Fruit fly (Drosophila melanogaster) whole organism, wandering third instar larva: ENCODE results near the gene ppk24.

Experiments used
- Abd-B ChIP-seq: fragments of >200 bp; optimal IDR thresholded peaks from 2 replicates; lab custom pipeline; 2017; ENCODE audit warnings: missing biosample characterization, missing genetic modification characterization
- CG32264 ChIP-seq: fragments of 200-800 bp; sonication (Bioruptor generic); optimal IDR thresholded peaks from 2 replicates; lab custom pipeline; 2016; ENCODE audit warnings: missing biosample characterization, missing genetic modification characterization
- CG9705 ChIP-seq: fragments of 200-800 bp; sonication (Bioruptor generic); optimal IDR thresholded peaks from 2 replicates; lab custom pipeline; 2018; ENCODE audit warnings: missing biosample characterization, mild to moderate bottlenecking, missing genetic modification characterization
- CrebA ChIP-seq: fragments of 200-800 bp; sonication (Bioruptor generic); optimal IDR thresholded peaks from 2 replicates; lab custom pipeline; 2016; ENCODE audit warnings: missing biosample characterization, mild to moderate bottlenecking, missing genetic modification characterization, borderline replicate concordance
- Dfd ChIP-seq: fragments of >200 bp; optimal IDR thresholded peaks from 2 replicates; lab custom pipeline; 2017; ENCODE audit warnings: missing biosample characterization, missing genetic modification characterization
- GATAd ChIP-seq: sonication (Bioruptor generic); optimal IDR thresholded peaks from 2 replicates; lab custom pipeline; 2016; ENCODE audit warnings: missing biosample characterization, missing genetic modification characterization
- HLH106 ChIP-seq: fragments of 200-800 bp; optimal IDR thresholded peaks from 3 replicates; lab custom pipeline; 2019; ENCODE audit warnings: missing biosample characterization, mild to moderate bottlenecking, missing genetic modification characterization, moderate library complexity
- Hnf4 ChIP-seq: fragments of 200-800 bp; sonication (Bioruptor generic); optimal IDR thresholded peaks from 2 replicates; lab custom pipeline; 2016; ENCODE audit warnings: missing biosample characterization, mild to moderate bottlenecking, missing genetic modification characterization
- Hr78 ChIP-seq: fragments of >200 bp; optimal IDR thresholded peaks from 2 replicates; lab custom pipeline; 2017; ENCODE audit warnings: missing biosample characterization, missing genetic modification characterization
- Hr83 ChIP-seq: fragments of 200-300 bp; sonication (Bioruptor generic); optimal IDR thresholded peaks from 2 replicates; lab custom pipeline; 2016; ENCODE audit warnings: missing biosample characterization, mild to moderate bottlenecking, missing genetic modification characterization, moderate library complexity; ENCODE audit not compliant: poor library complexity, severe bottlenecking
- Jra ChIP-seq: sonication (Bioruptor generic); optimal IDR thresholded peaks from 2 replicates; lab custom pipeline; 2016; ENCODE audit warnings: missing biosample characterization, missing genetic modification characterization
- Mio ChIP-seq: sonication (Bioruptor generic); optimal IDR thresholded peaks from 2 replicates; lab custom pipeline; 2016; ENCODE audit warnings: missing biosample characterization, missing genetic modification characterization
- Myc ChIP-seq: fragments of >200 bp; optimal IDR thresholded peaks from 2 replicates; lab custom pipeline; 2017
- OdsH ChIP-seq: fragments of 200-800 bp; sonication (Bioruptor generic); optimal IDR thresholded peaks from 2 replicates; lab custom pipeline; 2016; ENCODE audit warnings: missing biosample characterization, mild to moderate bottlenecking, missing genetic modification characterization
- Rel ChIP-seq, 2 experiments: fragments of 200-800 bp; sonication (Bioruptor generic) in 1 of 2; optimal IDR thresholded peaks; 2 replicates in 1 of 2; 3 replicates in 1 of 2; lab custom pipeline; 2016 to 2019; ENCODE audit warnings: mild to moderate bottlenecking in 2 of 2, missing biosample characterization in 2 of 2, missing genetic modification characterization in 2 of 2, moderate library complexity in 1 of 2
- Sp1 ChIP-seq: fragments of 200-800 bp; sonication (Bioruptor generic); optimal IDR thresholded peaks from 3 replicates; lab custom pipeline; 2019; ENCODE audit warnings: missing biosample characterization, mild to moderate bottlenecking, missing genetic modification characterization, moderate library complexity
- Vsx2 ChIP-seq: fragments of 200-300, 225-300 bp; sonication (Bioruptor generic); optimal IDR thresholded peaks from 2 replicates; lab custom pipeline; 2018; ENCODE audit warnings: missing biosample characterization, missing genetic modification characterization; ENCODE audit not compliant: partially characterized antibody
- br ChIP-seq: fragments of 200-800 bp; sonication (Bioruptor generic); optimal IDR thresholded peaks from 2 replicates; lab custom pipeline; 2016; ENCODE audit warnings: missing biosample characterization, missing genetic modification characterization
- brk ChIP-seq: fragments of 200-800 bp; sonication (Bioruptor generic); optimal IDR thresholded peaks from 2 replicates; lab custom pipeline; 2016; ENCODE audit warnings: missing biosample characterization, mild to moderate bottlenecking, missing genetic modification characterization
- dl ChIP-seq, 2 experiments: fragments of 175-275, 200-275 bp in 1 of 2; fragments of 200-275 bp in 1 of 2; sonication (Bioruptor generic); optimal IDR thresholded peaks; lab custom pipeline; 2018; ENCODE audit warnings: mild to moderate bottlenecking in 2 of 2, missing biosample characterization in 2 of 2, missing genetic modification characterization in 2 of 2, moderate library complexity in 2 of 2; ENCODE audit not compliant: partially characterized antibody in 2 of 2, insufficient read depth in 1 of 2
- dmrt93B ChIP-seq: fragments of 200-800 bp; sonication (Bioruptor generic); optimal IDR thresholded peaks from 2 replicates; lab custom pipeline; 2018; ENCODE audit warnings: missing biosample characterization, mild to moderate bottlenecking, missing genetic modification characterization
- dsf ChIP-seq: sonication (Bioruptor generic); optimal IDR thresholded peaks from 2 replicates; lab custom pipeline; 2016; ENCODE audit warnings: missing biosample characterization, missing genetic modification characterization, borderline replicate concordance
- ey ChIP-seq: fragments of 200-800 bp; sonication (Bioruptor generic); optimal IDR thresholded peaks from 2 replicates; lab custom pipeline; 2016; ENCODE audit warnings: missing biosample characterization, missing genetic modification characterization
- foxo ChIP-seq, 2 experiments: fragments of 200-800 bp; sonication (Bioruptor generic); optimal IDR thresholded peaks; 2 replicates in 1 of 2; 3 replicates in 1 of 2; lab custom pipeline; 2016 to 2017; ENCODE audit warnings: missing biosample characterization in 2 of 2, missing genetic modification characterization in 2 of 2
- fru ChIP-seq: fragments of 200-800 bp; sonication (Bioruptor generic); optimal IDR thresholded peaks from 3 replicates; lab custom pipeline; 2016; ENCODE audit warnings: missing biosample characterization, mild to moderate bottlenecking, missing genetic modification characterization
- h ChIP-seq: fragments of 200-800 bp; sonication (Bioruptor generic); optimal IDR thresholded peaks from 3 replicates; lab custom pipeline; 2016; ENCODE audit warnings: missing biosample characterization, mild to moderate bottlenecking, missing genetic modification characterization
- jim ChIP-seq: fragments of 175-275, 200-325 bp; sonication (Bioruptor generic); optimal IDR thresholded peaks from 2 replicates; lab custom pipeline; 2016; ENCODE audit warnings: missing biosample characterization, mild to moderate bottlenecking, missing genetic modification characterization
- lola ChIP-seq: fragments of >200 bp; optimal IDR thresholded peaks from 2 replicates; lab custom pipeline; 2017; ENCODE audit warnings: missing biosample characterization, missing genetic modification characterization
- pan ChIP-seq: fragments of >200 bp; optimal IDR thresholded peaks from 2 replicates; lab custom pipeline; 2017
- psq ChIP-seq: fragments of 200-800 bp; sonication (Bioruptor generic); optimal IDR thresholded peaks from 3 replicates; lab custom pipeline; 2017; ENCODE audit warnings: missing biosample characterization, mild to moderate bottlenecking, missing genetic modification characterization, moderate library complexity
- rgr ChIP-seq: fragments of 200-800 bp; sonication (Bioruptor generic); optimal IDR thresholded peaks from 3 replicates; lab custom pipeline; 2016; ENCODE audit warnings: missing biosample characterization, mild to moderate bottlenecking, missing genetic modification characterization
- sage ChIP-seq: fragments of 200-800 bp; sonication (Bioruptor generic); optimal IDR thresholded peaks from 2 replicates; lab custom pipeline; 2016; ENCODE audit warnings: missing biosample characterization, mild to moderate bottlenecking, missing genetic modification characterization
- sv ChIP-seq: fragments of 200-800 bp; sonication (Bioruptor generic); optimal IDR thresholded peaks from 3 replicates; lab custom pipeline; 2016; ENCODE audit warnings: missing biosample characterization, missing genetic modification characterization
- tai ChIP-seq: sonication (Bioruptor generic); optimal IDR thresholded peaks from 2 replicates; lab custom pipeline; 2016; ENCODE audit warnings: missing biosample characterization, missing genetic modification characterization
- usp ChIP-seq: fragments of >200 bp; optimal IDR thresholded peaks from 2 replicates; lab custom pipeline; 2017; ENCODE audit warnings: missing biosample characterization, missing genetic modification characterization
- woc ChIP-seq: sonication (Bioruptor generic); optimal IDR thresholded peaks from 2 replicates; lab custom pipeline; 2016; ENCODE audit warnings: missing biosample characterization, mild to moderate bottlenecking, missing genetic modification characterization

The ppk24 gene

dm6 chr3R:31222125-31222889 lies 43.2 kb upstream of the ppk24 start (continued):
- no peak for TF ChIP-seq Hr78 (GFP tag; lab: Kevin White, UChicago)

dm6 chr3R:31222890-31223569 lies 42.5 kb upstream of the ppk24 start:
- TF ChIP-seq Vsx2 (no peak), woc (GFP tag; lab: Kevin White, UChicago) (no peak), dl (GFP tag; optimal IDR thresholded peaks at IDR 0.05; lab: Kevin White, UChicago; ENCODE audit: insufficient read depth in 1 of 2, partially characterized antibody in 2 of 2) (no peak)

dm6 chr3R:31223971-31224860 lies 41.3 kb upstream of the ppk24 start:
- TF ChIP-seq Myc (no peak), sage (GFP tag; lab: Kevin White, UChicago) (peak; percentile 3), dsf (GFP tag; lab: Kevin White, UChicago) (no peak), ey (no peak), Rel (GFP tag; optimal IDR thresholded peaks at IDR 0.05; lab: Kevin White, UChicago) (no peak), Rel (tag; optimal IDR thresholded peaks at IDR 0.05; lab: Kevin White, UChicago) (peak; percentile 38), OdsH (GFP tag; lab: Kevin White, UChicago) (peak; percentile 26), fru (no peak), brk (GFP tag; lab: Kevin White, UChicago) (no peak), Jra (GFP tag; lab: Kevin White, UChicago) (peak; percentile 37), psq (GFP tag; lab: Kevin White, UChicago) (peak; percentile 4), Hr83 (no peak), foxo (GFP tag; optimal IDR thresholded peaks at IDR 0.05; lab: Kevin White, UChicago) (no peak), Sp1 (GFP tag; lab: Kevin White, UChicago) (no peak)

dm6 chr3R:31225043-31225681 lies 40.4 kb upstream of the ppk24 start:
- no peak for TF ChIP-seq Mio
- no peak for TF ChIP-seq dl (GFP tag; optimal IDR thresholded peaks at IDR 0.05; lab: Kevin White, UChicago; ENCODE audit: insufficient read depth in 1 of 2, partially characterized antibody in 2 of 2)
- TF ChIP-seq Vsx2: no peak
- no peak for TF ChIP-seq jim (GFP tag; lab: Kevin White, UChicago)
- no peak for TF ChIP-seq sv (GFP tag; lab: Kevin White, UChicago)
- TF ChIP-seq usp (GFP tag; lab: Kevin White, UChicago): no peak
- no peak for TF ChIP-seq GATAd
- TF ChIP-seq CG9705 (GFP tag; lab: Kevin White, UChicago): no peak
- TF ChIP-seq Hr83: peak; percentile 66
- peak; percentile 63 for TF ChIP-seq HLH106
- peak in 1 of 2 experiments; percentile 74 for TF ChIP-seq foxo (GFP tag; optimal IDR thresholded peaks at IDR 0.05; lab: Kevin White, UChicago)
- no peak for TF ChIP-seq tai (GFP tag; lab: Kevin White, UChicago)
- TF ChIP-seq Hnf4 (GFP tag; lab: Kevin White, UChicago): peak; percentile 46
- TF ChIP-seq Hr78 (GFP tag; lab: Kevin White, UChicago): no peak
- TF ChIP-seq OdsH (GFP tag; lab: Kevin White, UChicago): peak; percentile 26
- TF ChIP-seq dsf (GFP tag; lab: Kevin White, UChicago): no peak
- TF ChIP-seq CG32264 (GFP tag; lab: Kevin White, UChicago): no peak
- peak; percentile 79 for TF ChIP-seq h
- TF ChIP-seq sage (GFP tag; lab: Kevin White, UChicago): peak; percentile 25
- TF ChIP-seq br (GFP tag; lab: Kevin White, UChicago): peak; percentile 72
- no peak for TF ChIP-seq CrebA (GFP tag; lab: Kevin White, UChicago)
- no peak for TF ChIP-seq woc (GFP tag; lab: Kevin White, UChicago)
- TF ChIP-seq psq (GFP tag; lab: Kevin White, UChicago): peak; percentile 58
- no peak for TF ChIP-seq Rel (GFP tag; optimal IDR thresholded peaks at IDR 0.05; lab: Kevin White, UChicago)
- peak; percentile 59 for TF ChIP-seq Rel (tag; optimal IDR thresholded peaks at IDR 0.05; lab: Kevin White, UChicago)
- TF ChIP-seq Abd-B (GFP tag; lab: Kevin White, UChicago): no peak
- peak; percentile 80 for TF ChIP-seq rgr
- peak; percentile 64 for TF ChIP-seq brk (GFP tag; lab: Kevin White, UChicago)
- TF ChIP-seq ey: peak; percentile 76
- no peak for TF ChIP-seq Dfd (GFP tag; lab: Kevin White, UChicago)
- no peak for TF ChIP-seq pan (lab: Kevin White, UChicago)
- peak; percentile 22 for TF ChIP-seq dmrt93B (GFP tag; lab: Kevin White, UChicago)
- TF ChIP-seq lola (GFP tag; lab: Kevin White, UChicago): no peak
- peak; percentile 56 for TF ChIP-seq Sp1 (GFP tag; lab: Kevin White, UChicago)
